Fruit fly (Drosophila melanogaster) whole organism, embryonic: Measurements from ENCODE around the gene CG34267.

ENCODE experiments used
- ATbp ChIP-seq: fragments of 200-800 bp; sonication (Bioruptor generic); optimal IDR thresholded peaks from 2 replicates; lab custom pipeline; 2017; ENCODE audit warnings: missing biosample characterization, mild to moderate bottlenecking, missing genetic modification characterization, missing genetic modification reagents
- Atf-2 ChIP-seq: fragments of 200-800 bp; sonication (Bioruptor generic); optimal IDR thresholded peaks from 2 replicates; lab custom pipeline; 2016; ENCODE audit warnings: missing biosample characterization, missing genetic modification characterization
- B-H2 ChIP-seq: fragments of 200-800 bp; sonication (Bioruptor generic); optimal IDR thresholded peaks from 2 replicates; lab custom pipeline; 2018; ENCODE audit warnings: missing biosample characterization, mild to moderate bottlenecking, missing genetic modification characterization
- C15 ChIP-seq: fragments of 200-800 bp; sonication (Bioruptor generic); IDR thresholded peaks from 3 replicates; pipeline ENCODE4 v1.3.6; 2022; ENCODE audit warnings: missing biosample characterization, missing genetic modification characterization
- CG10431 ChIP-seq: fragments of 200-800 bp; sonication (Bioruptor generic); optimal IDR thresholded peaks from 3 replicates; lab custom pipeline; 2018; ENCODE audit warnings: missing biosample characterization, mild to moderate bottlenecking, missing genetic modification characterization
- CG10543 ChIP-seq: fragments of 200-800 bp; sonication (Bioruptor generic); optimal IDR thresholded peaks from 3 replicates; lab custom pipeline; 2017; ENCODE audit warnings: missing biosample characterization, mild to moderate bottlenecking, missing genetic modification characterization, moderate library complexity
- CG10565 ChIP-seq: fragments of 200-800 bp; sonication (Bioruptor generic); optimal IDR thresholded peaks from 3 replicates; lab custom pipeline; 2016; ENCODE audit warnings: missing biosample characterization, mild to moderate bottlenecking, missing genetic modification characterization
- CG12236 ChIP-seq: fragments of 200-800 bp; sonication (Bioruptor generic); optimal IDR thresholded peaks from 2 replicates; lab custom pipeline; 2016; ENCODE audit warnings: missing biosample characterization, missing genetic modification characterization
- CG1233 ChIP-seq: fragments of 200-800 bp; sonication (Bioruptor generic); optimal IDR thresholded peaks from 4 replicates; lab custom pipeline; 2018; ENCODE audit warnings: missing biosample characterization, mild to moderate bottlenecking, missing genetic modification characterization
- CG12744 ChIP-seq: fragments of 200-800 bp; sonication (Bioruptor generic); optimal IDR thresholded peaks from 2 replicates; lab custom pipeline; 2016; ENCODE audit warnings: missing biosample characterization, missing genetic modification characterization
- CG13894 ChIP-seq: fragments of 200-800 bp; sonication (Bioruptor generic); optimal IDR thresholded peaks from 3 replicates; lab custom pipeline; 2018; ENCODE audit warnings: missing biosample characterization, mild to moderate bottlenecking, missing genetic modification characterization, moderate library complexity
- CG18011 ChIP-seq: fragments of 200-800 bp; sonication (Bioruptor generic); optimal IDR thresholded peaks from 2 replicates; lab custom pipeline; 2017; ENCODE audit warnings: missing biosample characterization, missing genetic modification characterization, mild to moderate bottlenecking, moderate library complexity, missing genotype
- CG30020 ChIP-seq: fragments of 200-800 bp; optimal IDR thresholded peaks from 2 replicates; lab custom pipeline; 2019; ENCODE audit warnings: missing biosample characterization, mild to moderate bottlenecking, missing genetic modification characterization, moderate library complexity
- CG3163 ChIP-seq: fragments of 200-800 bp; sonication (Bioruptor generic); optimal IDR thresholded peaks from 3 replicates; lab custom pipeline; 2016; ENCODE audit warnings: missing biosample characterization, missing genetic modification characterization
- CG4707 ChIP-seq: fragments of 200-800 bp; sonication (Bioruptor generic); optimal IDR thresholded peaks from 2 replicates; lab custom pipeline; 2018; ENCODE audit warnings: missing biosample characterization, mild to moderate bottlenecking, missing genetic modification characterization, moderate library complexity
- CG6683 ChIP-seq: fragments of 200-800 bp; sonication (Bioruptor generic); optimal IDR thresholded peaks from 2 replicates; lab custom pipeline; 2017; ENCODE audit warnings: missing biosample characterization, mild to moderate bottlenecking, missing genetic modification characterization, missing genetic modification reagents
- CG7357 ChIP-seq: fragments of 200-800 bp; sonication (Bioruptor generic); IDR thresholded peaks from 3 replicates; pipeline ENCODE4 v1.3.6; 2022; ENCODE audit warnings: missing biosample characterization, missing genetic modification characterization
- CG8924 ChIP-seq: fragments of 200-800 bp; optimal IDR thresholded peaks from 3 replicates; lab custom pipeline; 2019; ENCODE audit warnings: missing biosample characterization, mild to moderate bottlenecking, missing genetic modification characterization, moderate library complexity
- CG9215 ChIP-seq: fragments of 200-800 bp; sonication (Bioruptor generic); IDR thresholded peaks from 2 replicates; pipeline ENCODE4 v1.3.6; 2022; ENCODE audit warnings: missing biosample characterization, missing genetic modification characterization
- CG9437 ChIP-seq: fragments of 200-800 bp; sonication (Bioruptor generic); optimal IDR thresholded peaks from 2 replicates; lab custom pipeline; 2018; ENCODE audit warnings: missing biosample characterization, mild to moderate bottlenecking, missing genetic modification characterization
- Doc2 ChIP-seq: fragments of 200-800 bp; sonication (Bioruptor generic); IDR thresholded peaks from 2 replicates; pipeline ENCODE4 v1.3.6; 2022; ENCODE audit warnings: missing biosample characterization, missing genetic modification characterization
- Elba2 ChIP-seq: fragments of 200-800 bp; sonication (Bioruptor generic); optimal IDR thresholded peaks from 3 replicates; lab custom pipeline; 2016; ENCODE audit warnings: missing biosample characterization, missing genetic modification characterization
- GATAe ChIP-seq: fragments of 200-800 bp; sonication (Bioruptor generic); conservative IDR thresholded peaks from 2 replicates; pipeline ENCODE4 v1.3.6; 2022; ENCODE audit warnings: missing biosample characterization, missing genetic modification characterization
- HLHmδ ChIP-seq: fragments of 200-800 bp; sonication (Bioruptor generic); optimal IDR thresholded peaks from 2 replicates; lab custom pipeline; 2018; ENCODE audit warnings: missing biosample characterization, mild to moderate bottlenecking, missing genetic modification characterization, moderate library complexity
- Lim3 ChIP-seq: fragments of 200-800 bp; sonication (Bioruptor generic); IDR thresholded peaks from 2 replicates; pipeline ENCODE4 v1.3.6; 2022; ENCODE audit warnings: missing biosample characterization, missing genetic modification characterization
- Max ChIP-seq: fragments of 200-800 bp; sonication (Bioruptor generic); optimal IDR thresholded peaks from 2 replicates; lab custom pipeline; 2016; ENCODE audit warnings: missing biosample characterization, mild to moderate bottlenecking, missing genetic modification characterization
- NC2α ChIP-seq: fragments of 200-800 bp; sonication (Bioruptor generic); optimal IDR thresholded peaks from 2 replicates; lab custom pipeline; 2016; ENCODE audit warnings: missing biosample characterization, missing genetic modification characterization
- NK7.1 ChIP-seq: fragments of 200-800 bp; sonication (Bioruptor generic); optimal IDR thresholded peaks from 3 replicates; lab custom pipeline; 2016; ENCODE audit warnings: missing biosample characterization, missing genetic modification characterization
- Nf-YA ChIP-seq: fragments of 200-800 bp; sonication (Bioruptor generic); IDR thresholded peaks from 2 replicates; pipeline ENCODE4 v1.3.6; 2022; ENCODE audit warnings: missing biosample characterization, missing genetic modification characterization
- Pdp1 ChIP-seq, 2 experiments: fragments of 200-800 bp; sonication (Bioruptor generic); optimal IDR thresholded peaks; 3 replicates each; lab custom pipeline; 2016; ENCODE audit warnings: missing biosample characterization in 2 of 2, missing genetic modification characterization in 2 of 2, mild to moderate bottlenecking in 1 of 2, moderate library complexity in 1 of 2
- Rx ChIP-seq: fragments of 200-800 bp; sonication (Bioruptor generic); IDR thresholded peaks from 2 replicates; pipeline ENCODE4 v1.3.6; 2022; ENCODE audit warnings: missing biosample characterization, missing genetic modification characterization
- Sin3A ChIP-seq: fragments of >200 bp; optimal IDR thresholded peaks from 2 replicates; lab custom pipeline; 2018
- Six4 ChIP-seq: fragments of 200-800 bp; sonication (Bioruptor generic); optimal IDR thresholded peaks from 2 replicates; lab custom pipeline; 2016; ENCODE audit warnings: missing biosample characterization, missing genetic modification characterization
- Taf1 ChIP-seq: fragments of 200-800 bp; sonication (Bioruptor generic); IDR thresholded peaks from 2 replicates; pipeline ENCODE4 v1.3.6; 2022; ENCODE audit warnings: missing biosample characterization, missing genetic modification characterization
- Trl ChIP-seq, 3 experiments: fragments of >200 bp in 2 of 3; fragments of 200-800 bp in 1 of 3; sonication (Bioruptor generic) in 1 of 3; optimal IDR thresholded peaks; 2 replicates in 1 of 3; 3 replicates in 2 of 3; lab custom pipeline; 2016 to 2017; ENCODE audit warnings: missing biosample characterization in 1 of 3, missing genetic modification characterization in 1 of 3
- amos ChIP-seq: fragments of 200-800 bp; sonication (Bioruptor generic); IDR thresholded peaks from 2 replicates; pipeline ENCODE4 v1.3.6; 2022; ENCODE audit warnings: missing biosample characterization, missing genetic modification characterization; ENCODE audit not compliant: partially characterized antibody
- chif ChIP-seq, 2 experiments: fragments of 200-800 bp; sonication (Bioruptor generic); optimal IDR thresholded peaks; 3 replicates each; lab custom pipeline; 2016; ENCODE audit warnings: missing biosample characterization in 2 of 2, missing genetic modification characterization in 2 of 2
- danr ChIP-seq: fragments of 200-800 bp; sonication (Bioruptor generic); IDR thresholded peaks from 2 replicates; pipeline ENCODE4 v1.3.6; 2022; ENCODE audit warnings: missing biosample characterization, missing genetic modification characterization
- emc ChIP-seq: fragments of 200-800 bp; sonication (Bioruptor generic); optimal IDR thresholded peaks from 2 replicates; lab custom pipeline; 2016; ENCODE audit warnings: missing biosample characterization, missing genetic modification characterization
- gcm ChIP-seq: fragments of 200-800 bp; sonication (Bioruptor generic); optimal IDR thresholded peaks from 2 replicates; lab custom pipeline; 2019; ENCODE audit warnings: missing biosample characterization, mild to moderate bottlenecking, missing genetic modification characterization, moderate library complexity
- gsb-n ChIP-seq: fragments of 200-800 bp; sonication (Bioruptor generic); optimal IDR thresholded peaks from 3 replicates; lab custom pipeline; 2018; ENCODE audit warnings: missing biosample characterization, mild to moderate bottlenecking, missing genetic modification characterization
- h ChIP-seq: fragments of >200 bp; optimal IDR thresholded peaks from 2 replicates; lab custom pipeline; 2017
- hb ChIP-seq: fragments of 200-800 bp; sonication (Bioruptor generic); IDR thresholded peaks from 3 replicates; pipeline ENCODE4 v1.3.6; 2022; ENCODE audit warnings: missing biosample characterization, missing genetic modification characterization; ENCODE audit not compliant: partially characterized antibody
- pita ChIP-seq: fragments of 200-800 bp; sonication (Bioruptor generic); optimal IDR thresholded peaks from 2 replicates; lab custom pipeline; 2017; ENCODE audit warnings: missing biosample characterization, mild to moderate bottlenecking, missing genetic modification characterization
- prd ChIP-seq, 3 experiments: fragments of >200 bp in 2 of 3; fragments of 200-800 bp in 1 of 3; sonication (Bioruptor generic) in 1 of 3; optimal IDR thresholded peaks in 2 of 3; IDR thresholded peaks in 1 of 3; 2 replicates in 2 of 3; 3 replicates in 1 of 3; pipeline versions ENCODE4 v1.3.6 to Lab custom; 2017 to 2022; ENCODE audit warnings: missing biosample characterization in 1 of 3, missing genetic modification characterization in 1 of 3
- rib ChIP-seq: fragments of 200-800 bp; sonication (Bioruptor generic); IDR thresholded peaks from 2 replicates; pipeline ENCODE4 v1.3.6; 2022; ENCODE audit warnings: missing biosample characterization, missing genetic modification characterization
- sc ChIP-seq, 3 experiments: fragments of >200 bp in 2 of 3; fragments of 200-800 bp in 1 of 3; sonication (Bioruptor generic) in 1 of 3; optimal IDR thresholded peaks; 2 replicates in 2 of 3; 3 replicates in 1 of 3; lab custom pipeline; 2017; ENCODE audit warnings: mild to moderate bottlenecking in 1 of 3, missing biosample characterization in 1 of 3, missing genetic modification characterization in 1 of 3, missing genetic modification reagents in 1 of 3
- seq ChIP-seq: fragments of 200-800 bp; sonication (Bioruptor generic); IDR thresholded peaks from 2 replicates; pipeline ENCODE4 v1.3.6; 2022; ENCODE audit warnings: missing biosample characterization, missing genetic modification characterization
- sob ChIP-seq: fragments of 200-800 bp; sonication (Bioruptor generic); IDR thresholded peaks from 2 replicates; pipeline ENCODE4 v1.3.6; 2022; ENCODE audit warnings: missing biosample characterization, missing genetic modification characterization
- zen ChIP-seq: fragments of 200-800 bp; sonication (Bioruptor generic); optimal IDR thresholded peaks from 3 replicates; lab custom pipeline; 2018; ENCODE audit warnings: missing biosample characterization, mild to moderate bottlenecking, missing genetic modification characterization, moderate library complexity

CG34267 gene

DNA sequence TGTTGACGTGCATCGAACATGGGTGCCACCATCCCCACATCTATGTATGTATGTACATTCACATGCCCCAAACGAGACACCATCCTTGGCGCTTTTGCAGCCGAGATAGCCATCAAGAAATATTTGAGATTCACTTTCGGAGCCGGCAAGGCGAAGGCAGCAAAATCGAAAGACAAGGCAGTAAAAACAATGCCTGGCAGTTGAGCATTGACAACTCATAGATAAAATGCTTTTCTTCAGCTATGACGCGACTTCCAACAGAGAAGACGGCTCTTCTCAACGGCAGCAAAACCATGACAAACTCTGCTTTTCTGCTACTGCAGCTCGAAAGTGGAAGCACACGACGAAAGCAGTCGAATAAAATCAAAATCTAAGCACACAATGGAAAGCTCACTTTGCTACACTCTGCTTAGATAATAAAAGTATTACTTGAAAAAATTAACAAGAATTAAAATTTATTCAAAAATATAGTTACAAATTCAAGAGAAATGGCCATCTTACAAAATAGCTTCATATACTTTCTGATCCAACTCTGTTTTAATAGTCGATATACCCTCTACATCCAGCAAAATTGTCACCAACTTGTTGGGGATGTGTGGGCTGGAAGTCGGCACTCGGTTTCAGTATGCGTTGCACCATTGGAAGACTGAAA is 16.8 kb upstream of the CG34267 start (continued):
- TF ChIP-seq CG10565 (GFP tag; lab: Kevin White, UChicago) (no peak), Sin3A (no peak), CG8924 (tag; lab: Kevin White, UChicago) (peak; percentile 26), CG12236 (GFP tag; lab: Kevin White, UChicago) (no peak), Taf1 (GFP tag; lab: Robert Waterston, UW) (no peak), Nf-YA (no peak), sc (optimal IDR thresholded peaks at IDR 0.05; lab: Kevin White, UChicago) (no peak), sc (GFP tag; optimal IDR thresholded peaks at IDR 0.05; lab: Kevin White, UChicago) (peak; percentile 40), Atf-2 (GFP tag; lab: Kevin White, UChicago) (no peak), Elba2 (GFP tag; lab: Kevin White, UChicago) (no peak), HLHmδ (GFP tag; lab: Kevin White, UChicago) (no peak), CG7357 (GFP tag; lab: Robert Waterston, UW) (no peak), CG9215 (no peak), zen (no peak), GATAe (GFP tag; lab: Robert Waterston, UW) (no peak), CG6683 (GFP tag; lab: Kevin White, UChicago) (no peak), CG10431 (GFP tag; lab: Kevin White, UChicago) (no peak), NC2α (GFP tag; lab: Kevin White, UChicago) (no peak), CG10543 (GFP tag; lab: Kevin White, UChicago) (no peak), sob (GFP tag; lab: Robert Waterston, UW) (no peak), Doc2 (GFP tag; lab: Robert Waterston, UW) (no peak), CG1233 (GFP tag; lab: Kevin White, UChicago) (peak; percentile 4), emc (GFP tag; lab: Kevin White, UChicago) (no peak), gcm (GFP tag; lab: Kevin White, UChicago) (no peak), Lim3 (GFP tag; lab: Robert Waterston, UW) (peak; percentile 10; the same call in 1 of the 2 replicates), Rx (peak; percentile 29; the same call in 1 of the 2 replicates), Max (GFP tag; lab: Kevin White, UChicago) (no peak), chif (GFP tag; optimal IDR thresholded peaks at IDR 0.05; lab: Kevin White, UChicago) (no peak), Trl (optimal IDR thresholded peaks at IDR 0.05; lab: Kevin White, UChicago) (no peak), Trl (GFP tag; optimal IDR thresholded peaks at IDR 0.05; lab: Kevin White, UChicago) (no peak), Pdp1 (GFP tag; optimal IDR thresholded peaks at IDR 0.05; lab: Kevin White, UChicago) (no peak), C15 (GFP tag; lab: Robert Waterston, UW) (no peak), CG13894 (tag; lab: Kevin White, UChicago) (no peak), CG3163 (GFP tag; lab: Kevin White, UChicago) (no peak), rib (no peak), CG9437 (GFP tag; lab: Kevin White, UChicago) (peak; percentile 15), NK7.1 (no peak), Six4 (no peak), CG18011 (GFP tag; lab: Kevin White, UChicago) (no peak), CG4707 (GFP tag; lab: Kevin White, UChicago) (no peak), h (no peak), CG12744 (GFP tag; lab: Kevin White, UChicago) (no peak), amos (GFP tag; lab: Robert Waterston, UW) (no peak), hb (GFP tag; lab: Robert Waterston, UW) (no peak), seq (GFP tag; lab: Robert Waterston, UW) (no peak), prd (optimal IDR thresholded peaks at IDR 0.05; lab: Kevin White, UChicago) (no peak), prd (GFP tag; IDR thresholded peaks at IDR 0.05; lab: Robert Waterston, UW) (peak; percentile 66; the same call in 2 of the 3 replicates), CG30020 (no peak), B-H2 (no peak), danr (GFP tag; lab: Robert Waterston, UW) (no peak), gsb-n (tag; lab: Kevin White, UChicago) (no peak), pita (GFP tag; lab: Kevin White, UChicago) (no peak), ATbp (GFP tag; lab: Kevin White, UChicago) (peak; percentile 72)
